Worm (Caenorhabditis elegans): Measurements from ENCODE around the gene prp-3.

- TF ChIP-seq him-1 (tag; optimal IDR thresholded peaks at IDR 0.05) (no peak), W03F9.2 (tag; optimal IDR thresholded peaks at IDR 0.05) (no peak), dao-5 (tag; optimal IDR thresholded peaks at IDR 0.05) (no peak)
These were observed 12.0 kb downstream of the prp-3 start, which contains the start of gene ymel-1 for ce11 chrIII:10415822-10416221.

Data from whole organism, L4/young adult.